Fruit fly (Drosophila melanogaster) whole organism, embryonic: ENCODE results near the gene CG14883.

ENCODE experiments used
- ATbp ChIP-seq: fragments of 200-800 bp; sonication (Bioruptor generic); optimal IDR thresholded peaks from 2 replicates; lab custom pipeline; 2017; ENCODE audit warnings: missing biosample characterization, mild to moderate bottlenecking, missing genetic modification characterization, missing genetic modification reagents
- Atf-2 ChIP-seq: fragments of 200-800 bp; sonication (Bioruptor generic); optimal IDR thresholded peaks from 2 replicates; lab custom pipeline; 2016; ENCODE audit warnings: missing biosample characterization, missing genetic modification characterization
- CG10209 ChIP-seq: fragments of 200-800 bp; sonication (Bioruptor generic); optimal IDR thresholded peaks from 3 replicates; lab custom pipeline; 2017; ENCODE audit warnings: missing biosample characterization, mild to moderate bottlenecking, missing genetic modification characterization, missing genetic modification reagents
- CG10267 ChIP-seq: fragments of 200-800 bp; sonication (Bioruptor generic); optimal IDR thresholded peaks from 2 replicates; lab custom pipeline; 2018; ENCODE audit warnings: missing biosample characterization, mild to moderate bottlenecking, missing genetic modification characterization, moderate library complexity
- CG10979 ChIP-seq: fragments of 200-800 bp; sonication (Bioruptor generic); optimal IDR thresholded peaks from 2 replicates; lab custom pipeline; 2018; ENCODE audit warnings: missing biosample characterization, mild to moderate bottlenecking, missing genetic modification characterization, moderate library complexity
- CG11560 ChIP-seq: fragments of 200-800 bp; sonication (Bioruptor generic); IDR thresholded peaks from 3 replicates; pipeline ENCODE4 v1.3.6; 2022; ENCODE audit warnings: missing biosample characterization, missing genetic modification characterization
- CG11695 ChIP-seq: fragments of 200-800 bp; sonication (Bioruptor generic); IDR thresholded peaks from 3 replicates; pipeline ENCODE4 v1.3.6; 2022; ENCODE audit warnings: missing biosample characterization, missing genetic modification characterization
- CG14014 ChIP-seq: fragments of 200-800 bp; sonication (Bioruptor generic); IDR thresholded peaks from 2 replicates; pipeline ENCODE4 v1.3.6; 2022; ENCODE audit warnings: missing biosample characterization, missing genetic modification characterization
- CG15479 ChIP-seq: fragments of 200-800 bp; sonication (Bioruptor generic); optimal IDR thresholded peaks from 3 replicates; lab custom pipeline; 2019; ENCODE audit warnings: missing biosample characterization, mild to moderate bottlenecking, missing genetic modification characterization, moderate library complexity
- CG15696 ChIP-seq: fragments of 200-800 bp; sonication (Bioruptor generic); optimal IDR thresholded peaks from 2 replicates; lab custom pipeline; 2019; ENCODE audit warnings: missing biosample characterization, mild to moderate bottlenecking, missing genetic modification characterization, moderate library complexity
- CG17359 ChIP-seq: fragments of 200-800 bp; sonication (Bioruptor generic); optimal IDR thresholded peaks from 3 replicates; lab custom pipeline; 2018; ENCODE audit warnings: missing biosample characterization, mild to moderate bottlenecking, missing genetic modification characterization, moderate library complexity
- CG18262 ChIP-seq: fragments of 200-800 bp; optimal IDR thresholded peaks from 3 replicates; lab custom pipeline; 2019; ENCODE audit warnings: missing biosample characterization, mild to moderate bottlenecking, missing genetic modification characterization, moderate library complexity
- CG2712 ChIP-seq: fragments of 200-800 bp; optimal IDR thresholded peaks from 3 replicates; lab custom pipeline; 2019; ENCODE audit warnings: missing biosample characterization, mild to moderate bottlenecking, missing genetic modification characterization, moderate library complexity
- CG3281 ChIP-seq: fragments of 200-800 bp; sonication (Bioruptor generic); optimal IDR thresholded peaks from 3 replicates; lab custom pipeline; 2017; ENCODE audit warnings: missing biosample characterization, mild to moderate bottlenecking, missing genetic modification characterization
- CG7928 ChIP-seq: fragments of 200-800 bp; sonication (Bioruptor generic); optimal IDR thresholded peaks from 2 replicates; lab custom pipeline; 2017; ENCODE audit warnings: missing biosample characterization, mild to moderate bottlenecking, missing genetic modification characterization
- CG9727 ChIP-seq: fragments of 200-800 bp; sonication (Bioruptor generic); optimal IDR thresholded peaks from 3 replicates; lab custom pipeline; 2017; ENCODE audit warnings: missing biosample characterization, mild to moderate bottlenecking, missing genetic modification characterization
- CG9932 ChIP-seq: fragments of 200-800 bp; sonication (Bioruptor generic); IDR thresholded peaks from 2 replicates; pipeline ENCODE4 v1.3.6; 2022; ENCODE audit warnings: missing biosample characterization, missing genetic modification characterization
- D19A ChIP-seq: fragments of 200-800 bp; optimal IDR thresholded peaks from 3 replicates; lab custom pipeline; 2019; ENCODE audit warnings: missing biosample characterization, mild to moderate bottlenecking, missing genetic modification characterization, moderate library complexity
- Fer1 ChIP-seq: fragments of 200-800 bp; sonication (Bioruptor generic); optimal IDR thresholded peaks from 2 replicates; lab custom pipeline; 2017; ENCODE audit warnings: missing biosample characterization, mild to moderate bottlenecking, missing genetic modification characterization
- Fer3 ChIP-seq: fragments of 200-800 bp; sonication (Bioruptor generic); optimal IDR thresholded peaks from 2 replicates; lab custom pipeline; 2018; ENCODE audit warnings: missing biosample characterization, mild to moderate bottlenecking, missing genetic modification characterization, moderate library complexity
- Hand ChIP-seq: fragments of 200-800 bp; sonication (Bioruptor generic); optimal IDR thresholded peaks from 2 replicates; lab custom pipeline; 2017; ENCODE audit warnings: mild to moderate bottlenecking, missing biosample characterization, missing genetic modification reagents, missing genetic modification characterization
- Lpt ChIP-seq: fragments of >200 bp; optimal IDR thresholded peaks from 2 replicates; lab custom pipeline; 2018; ENCODE audit warnings: missing biosample characterization, missing genetic modification characterization
- Meics ChIP-seq: fragments of 200-800 bp; sonication (Bioruptor generic); optimal IDR thresholded peaks from 2 replicates; lab custom pipeline; 2017; ENCODE audit warnings: missing biosample characterization, mild to moderate bottlenecking, missing genetic modification characterization
- Rfx ChIP-seq: fragments of 200-800 bp; sonication (Bioruptor generic); IDR thresholded peaks from 2 replicates; pipeline ENCODE4 v1.3.6; 2022; ENCODE audit warnings: missing biosample characterization, missing genetic modification characterization
- Xbp1 ChIP-seq: fragments of 200-800 bp; sonication (Bioruptor generic); optimal IDR thresholded peaks from 3 replicates; lab custom pipeline; 2016; ENCODE audit warnings: missing biosample characterization, mild to moderate bottlenecking, missing genetic modification characterization
- Xrp1 ChIP-seq: fragments of 200-800 bp; sonication (Bioruptor generic); IDR thresholded peaks from 2 replicates; pipeline ENCODE4 v1.3.6; 2022; ENCODE audit warnings: missing biosample characterization, missing genetic modification characterization
- az2 ChIP-seq: fragments of 200-800 bp; sonication (Bioruptor generic); optimal IDR thresholded peaks from 3 replicates; lab custom pipeline; 2016; ENCODE audit warnings: missing biosample characterization, missing genetic modification characterization
- bsh ChIP-seq, 2 experiments: fragments of 200-800 bp; sonication (Bioruptor generic); optimal IDR thresholded peaks; 2 replicates each; lab custom pipeline; 2017 to 2018; ENCODE audit warnings: mild to moderate bottlenecking in 2 of 2, missing biosample characterization in 2 of 2, missing genetic modification characterization in 2 of 2, moderate library complexity in 1 of 2
- dysf ChIP-seq: fragments of 200-800 bp; sonication (Bioruptor generic); IDR thresholded peaks from 3 replicates; pipeline ENCODE4 v1.3.6; 2022; ENCODE audit warnings: missing biosample characterization, missing genetic modification characterization
- grau ChIP-seq: fragments of 200-800 bp; optimal IDR thresholded peaks from 3 replicates; lab custom pipeline; 2019; ENCODE audit warnings: missing biosample characterization, mild to moderate bottlenecking, missing genetic modification characterization, moderate library complexity
- inv ChIP-seq: fragments of 200-800 bp; sonication (Bioruptor generic); IDR thresholded peaks from 2 replicates; pipeline ENCODE4 v1.3.6; 2022; ENCODE audit warnings: missing biosample characterization, missing genetic modification characterization; ENCODE audit not compliant: partially characterized antibody
- klu ChIP-seq: fragments of 200-800 bp; sonication (Bioruptor generic); IDR thresholded peaks from 2 replicates; pipeline ENCODE4 v1.3.6; 2022; ENCODE audit warnings: missing biosample characterization, missing genetic modification characterization
- knrl ChIP-seq: fragments of 200-800 bp; sonication (Bioruptor generic); IDR thresholded peaks from 3 replicates; pipeline ENCODE4 v1.3.6; 2022; ENCODE audit warnings: missing biosample characterization, missing genetic modification characterization; ENCODE audit not compliant: partially characterized antibody
- lab ChIP-seq: fragments of 200-800 bp; sonication (Bioruptor generic); optimal IDR thresholded peaks from 3 replicates; lab custom pipeline; 2017; ENCODE audit warnings: missing biosample characterization, missing genetic modification characterization, mild to moderate bottlenecking, moderate library complexity, missing genetic modification reagents
- mirr ChIP-seq: fragments of 200-800 bp; sonication (Bioruptor generic); optimal IDR thresholded peaks from 3 replicates; lab custom pipeline; 2018; ENCODE audit warnings: missing biosample characterization, mild to moderate bottlenecking, missing genetic modification characterization
- nmo ChIP-seq: fragments of 200-800 bp; sonication (Bioruptor generic); optimal IDR thresholded peaks from 2 replicates; lab custom pipeline; 2018; ENCODE audit warnings: missing biosample characterization, mild to moderate bottlenecking, missing genetic modification characterization, moderate library complexity
- pum ChIP-seq: fragments of 200-800 bp; sonication (Bioruptor generic); optimal IDR thresholded peaks from 2 replicates; lab custom pipeline; 2016; ENCODE audit warnings: missing biosample characterization, missing genetic modification characterization
- ro ChIP-seq: fragments of 200-800 bp; sonication (Bioruptor generic); IDR thresholded peaks from 2 replicates; pipeline ENCODE4 v1.3.6; 2022; ENCODE audit warnings: missing biosample characterization, missing genetic modification characterization
- row ChIP-seq: fragments of 200-800 bp; sonication (Bioruptor generic); IDR thresholded peaks from 3 replicates; pipeline ENCODE4 v1.3.6; 2022; ENCODE audit warnings: missing biosample characterization, missing genetic modification characterization
- sens ChIP-seq: fragments of 200-800 bp; sonication (Bioruptor generic); peaks from one replicate; lab custom pipeline; 2016; ENCODE audit warnings: missing biosample characterization, missing genetic modification characterization
- unpg ChIP-seq: fragments of 200-800 bp; sonication (Bioruptor generic); optimal IDR thresholded peaks from 3 replicates; lab custom pipeline; 2018; ENCODE audit warnings: missing biosample characterization, mild to moderate bottlenecking, missing genetic modification characterization, moderate library complexity
- zfh2 ChIP-seq: fragments of 200-800 bp; sonication (Bioruptor generic); optimal IDR thresholded peaks from 2 replicates; lab custom pipeline; 2016; ENCODE audit warnings: missing biosample characterization, missing genetic modification characterization

Gene CG14883

dm6 chr3R:16476472-16476871 lies 20.6 kb downstream of the CG14883 start (continued):
- TF ChIP-seq nmo, result peak; percentile 22
- no peak for TF ChIP-seq knrl (GFP tag; lab: Robert Waterston, UW)
- TF ChIP-seq lab, result peak; percentile 68
- TF ChIP-seq CG11560 (tag; lab: Robert Waterston, UW), result no peak
- peak; percentile 22; the same call in 1 of the 3 replicates for TF ChIP-seq dysf (GFP tag; lab: Robert Waterston, UW)
- peak; percentile 50 for TF ChIP-seq Hand (GFP tag; lab: Kevin White, UChicago)
- TF ChIP-seq CG17359 (tag; lab: Kevin White, UChicago), result peak; percentile 23
- TF ChIP-seq CG11695 (GFP tag; lab: Robert Waterston, UW), result 0 out of 3 replicates have a peak, but pooled peaks have one; percentile 16
- peak; percentile 7 for TF ChIP-seq CG10209 (GFP tag; lab: Kevin White, UChicago)
- peak; percentile 31 for TF ChIP-seq CG2712 (tag; lab: Kevin White, UChicago)
- no peak for TF ChIP-seq zfh2
- TF ChIP-seq Fer1 (GFP tag; lab: Kevin White, UChicago), result peak; percentile 71
- peak; percentile 48 for TF ChIP-seq unpg
- no peak for TF ChIP-seq ro (GFP tag; lab: Robert Waterston, UW)
- peak; percentile 71 for TF ChIP-seq CG7928 (GFP tag; lab: Kevin White, UChicago)
- peak; percentile 34 for TF ChIP-seq D19A (tag; lab: Kevin White, UChicago)
- no peak for TF ChIP-seq inv
- peak; percentile 31 for TF ChIP-seq CG9727
- peak; percentile 17 for TF ChIP-seq mirr (GFP tag; lab: Kevin White, UChicago)
- peak; percentile 83 for TF ChIP-seq sens
- no peak for TF ChIP-seq CG15479 (GFP tag; lab: Kevin White, UChicago)
- peak; percentile 43 for TF ChIP-seq Fer3
- TF ChIP-seq Rfx (GFP tag; lab: Robert Waterston, UW), result peak; percentile 27; the same call in 1 of the 2 replicates
- TF ChIP-seq grau (tag; lab: Kevin White, UChicago), result peak; percentile 56
- TF ChIP-seq az2 (GFP tag; lab: Kevin White, UChicago), result no peak
- TF ChIP-seq Xrp1 (GFP tag; lab: Robert Waterston, UW), result peak; percentile 45; the same call in 1 of the 2 replicates
- 0 out of 2 replicates have a peak, but pooled peaks have one; percentile 31 for TF ChIP-seq CG14014 (GFP tag; lab: Robert Waterston, UW)
- peak; percentile 55 for TF ChIP-seq CG3281
- peak; percentile 41 for TF ChIP-seq CG10979 (tag; lab: Kevin White, UChicago)
- no peak for TF ChIP-seq Lpt
- peak; percentile 19; the same call in 1 of the 2 replicates for TF ChIP-seq CG9932 (GFP tag; lab: Robert Waterston, UW)
- TF ChIP-seq Xbp1 (GFP tag; lab: Kevin White, UChicago), result peak; percentile 7
- TF ChIP-seq CG18262 (tag; lab: Kevin White, UChicago), result peak; percentile 49
- TF ChIP-seq CG10267 (tag; lab: Kevin White, UChicago), result peak; percentile 32
- peak; percentile 21 for TF ChIP-seq ATbp (GFP tag; lab: Kevin White, UChicago)
- TF ChIP-seq row (GFP tag; lab: Robert Waterston, UW), result peak; percentile 54; the same call in 2 of the 3 replicates
- TF ChIP-seq CG15696 (tag; lab: Kevin White, UChicago), result peak; percentile 58
- no peak for TF ChIP-seq pum (GFP tag; lab: Kevin White, UChicago)
- no peak for TF ChIP-seq klu (GFP tag; lab: Robert Waterston, UW)
- TF ChIP-seq bsh (GFP tag; optimal IDR thresholded peaks at IDR 0.05; lab: Kevin White, UChicago), result peak in 1 of 2 experiments; percentile 23
- no peak for TF ChIP-seq Atf-2
- TF ChIP-seq Meics (GFP tag; lab: Kevin White, UChicago), result peak; percentile 50
